Fruit fly (Drosophila melanogaster) whole organism, embryonic: ENCODE data around the gene Mrm2.

Experiments used
- C15 ChIP-seq: fragments of 200-800 bp; sonication (Bioruptor generic); IDR thresholded peaks from 3 replicates; pipeline ENCODE4 v1.3.6; 2022; ENCODE audit warnings: missing biosample characterization, missing genetic modification characterization
- CG10209 ChIP-seq: fragments of 200-800 bp; sonication (Bioruptor generic); optimal IDR thresholded peaks from 3 replicates; lab custom pipeline; 2017; ENCODE audit warnings: missing biosample characterization, mild to moderate bottlenecking, missing genetic modification characterization, missing genetic modification reagents
- CG10543 ChIP-seq: fragments of 200-800 bp; sonication (Bioruptor generic); optimal IDR thresholded peaks from 3 replicates; lab custom pipeline; 2017; ENCODE audit warnings: missing biosample characterization, mild to moderate bottlenecking, missing genetic modification characterization, moderate library complexity
- CG12769 ChIP-seq: fragments of 200-800 bp; sonication (Bioruptor generic); optimal IDR thresholded peaks from 2 replicates; lab custom pipeline; 2019; ENCODE audit warnings: missing biosample characterization, mild to moderate bottlenecking, missing genetic modification characterization, moderate library complexity
- CG13123 ChIP-seq: fragments of 200-800 bp; sonication (Bioruptor generic); optimal IDR thresholded peaks from 2 replicates; lab custom pipeline; 2016; ENCODE audit warnings: missing biosample characterization, missing genetic modification characterization
- CG13287 ChIP-seq: fragments of 200-800 bp; sonication (Bioruptor generic); IDR thresholded peaks from 2 replicates; pipeline ENCODE4 v1.3.6; 2022; ENCODE audit warnings: missing biosample characterization, missing genetic modification characterization; ENCODE audit not compliant: partially characterized antibody
- CG13296 ChIP-seq: fragments of 200-800 bp; sonication (Bioruptor generic); optimal IDR thresholded peaks from 3 replicates; lab custom pipeline; 2018; ENCODE audit warnings: missing biosample characterization, mild to moderate bottlenecking, missing genetic modification characterization
- CG13894 ChIP-seq: fragments of 200-800 bp; sonication (Bioruptor generic); optimal IDR thresholded peaks from 3 replicates; lab custom pipeline; 2018; ENCODE audit warnings: missing biosample characterization, mild to moderate bottlenecking, missing genetic modification characterization, moderate library complexity
- CG2120 ChIP-seq: fragments of 200-800 bp; sonication (Bioruptor generic); optimal IDR thresholded peaks from 3 replicates; lab custom pipeline; 2016; ENCODE audit warnings: missing biosample characterization, missing genetic modification characterization
- CG2202 ChIP-seq: fragments of 200-800 bp; sonication (Bioruptor generic); optimal IDR thresholded peaks from 2 replicates; lab custom pipeline; 2018; ENCODE audit warnings: missing biosample characterization, mild to moderate bottlenecking, missing genetic modification characterization
- CG33213 ChIP-seq: fragments of 200-800 bp; sonication (Bioruptor generic); optimal IDR thresholded peaks from 3 replicates; lab custom pipeline; 2016; ENCODE audit warnings: missing biosample characterization, missing genetic modification characterization
- CG4328 ChIP-seq: fragments of 200-800 bp; sonication (Bioruptor generic); optimal IDR thresholded peaks from 3 replicates; lab custom pipeline; 2017; ENCODE audit warnings: missing biosample characterization, missing genetic modification reagents, missing genetic modification characterization
- CG4404 ChIP-seq: fragments of 200-800 bp; sonication (Bioruptor generic); IDR thresholded peaks from 2 replicates; pipeline ENCODE4 v1.3.6; 2022; ENCODE audit warnings: missing biosample characterization, missing genetic modification characterization
- CG6254 ChIP-seq: fragments of 200-800 bp; sonication (Bioruptor generic); optimal IDR thresholded peaks from 3 replicates; lab custom pipeline; 2017; ENCODE audit warnings: mild to moderate bottlenecking, missing biosample characterization, missing genetic modification reagents, missing genetic modification characterization
- CG6683 ChIP-seq: fragments of 200-800 bp; sonication (Bioruptor generic); optimal IDR thresholded peaks from 2 replicates; lab custom pipeline; 2017; ENCODE audit warnings: missing biosample characterization, mild to moderate bottlenecking, missing genetic modification characterization, missing genetic modification reagents
- CG7556 ChIP-seq: fragments of 200-800 bp; sonication (Bioruptor generic); optimal IDR thresholded peaks from 2 replicates; lab custom pipeline; 2017; ENCODE audit warnings: missing biosample characterization, mild to moderate bottlenecking, missing genetic modification characterization
- CG7963 ChIP-seq: fragments of 200-800 bp; sonication (Bioruptor generic); IDR thresholded peaks from 3 replicates; pipeline ENCODE4 v1.3.6; 2022; ENCODE audit warnings: missing biosample characterization, missing genetic modification characterization; ENCODE audit not compliant: partially characterized antibody
- CG8388 ChIP-seq: fragments of 200-800 bp; sonication (Bioruptor generic); optimal IDR thresholded peaks from 2 replicates; lab custom pipeline; 2019; ENCODE audit warnings: missing biosample characterization, mild to moderate bottlenecking, missing genetic modification characterization, moderate library complexity
- CG8765 ChIP-seq: fragments of 200-800 bp; sonication (Bioruptor generic); IDR thresholded peaks from 2 replicates; pipeline ENCODE4 v1.3.6; 2022; ENCODE audit warnings: missing biosample characterization, missing genetic modification characterization
- CG8944 ChIP-seq: fragments of 200-800 bp; sonication (Bioruptor generic); optimal IDR thresholded peaks from 3 replicates; lab custom pipeline; 2016; ENCODE audit warnings: missing biosample characterization, missing genetic modification characterization
- Dp ChIP-seq: fragments of 200-800 bp; sonication (Bioruptor generic); optimal IDR thresholded peaks from 2 replicates; lab custom pipeline; 2018; ENCODE audit warnings: missing biosample characterization, mild to moderate bottlenecking, missing genetic modification characterization, moderate library complexity
- Eip74EF ChIP-seq, 2 experiments: fragments of 200-800 bp in 1 of 2; fragments of >200 bp in 1 of 2; sonication (Bioruptor generic) in 1 of 2; optimal IDR thresholded peaks; 2 replicates each; lab custom pipeline; 2017 to 2019; ENCODE audit warnings: missing biosample characterization in 2 of 2, missing genetic modification characterization in 2 of 2, mild to moderate bottlenecking in 1 of 2, moderate library complexity in 1 of 2
- H15 ChIP-seq: fragments of 200-800 bp; sonication (Bioruptor generic); IDR thresholded peaks from 3 replicates; pipeline ENCODE4 v1.3.6; 2022; ENCODE audit warnings: missing biosample characterization, missing genetic modification characterization
- H2.0 ChIP-seq: fragments of 200-800 bp; sonication (Bioruptor generic); IDR thresholded peaks from 2 replicates; pipeline ENCODE4 v1.3.6; 2022; ENCODE audit warnings: missing biosample characterization, missing genetic modification characterization
- HLH4C ChIP-seq: fragments of 200-800 bp; sonication (Bioruptor generic); IDR thresholded peaks from 3 replicates; pipeline ENCODE4 v1.3.6; 2022; ENCODE audit warnings: missing biosample characterization, missing genetic modification characterization; ENCODE audit not compliant: partially characterized antibody
- MBD-R2 ChIP-seq: fragments of 200-800 bp; sonication (Bioruptor generic); IDR thresholded peaks from 2 replicates; pipeline ENCODE4 v1.3.6; 2022; ENCODE audit warnings: missing biosample characterization, missing genetic modification characterization
- Oaz ChIP-seq: fragments of 200-800 bp; sonication (Bioruptor generic); IDR thresholded peaks from 2 replicates; pipeline ENCODE4 v1.3.6; 2022; ENCODE audit warnings: missing biosample characterization, missing genetic modification characterization
- Opbp ChIP-seq: fragments of 200-800 bp; sonication (Bioruptor generic); IDR thresholded peaks from 3 replicates; pipeline ENCODE4 v1.3.6; 2022; ENCODE audit warnings: missing biosample characterization, missing genetic modification characterization; ENCODE audit not compliant: partially characterized antibody
- ac ChIP-seq: fragments of 200-800 bp; sonication (Bioruptor generic); optimal IDR thresholded peaks from 3 replicates; lab custom pipeline; 2017; ENCODE audit warnings: missing biosample characterization, mild to moderate bottlenecking, missing genetic modification characterization
- az2 ChIP-seq: fragments of 200-800 bp; sonication (Bioruptor generic); optimal IDR thresholded peaks from 3 replicates; lab custom pipeline; 2016; ENCODE audit warnings: missing biosample characterization, missing genetic modification characterization
- br ChIP-seq: fragments of >200 bp; optimal IDR thresholded peaks from 2 replicates; lab custom pipeline; 2017
- bsh ChIP-seq, 2 experiments: fragments of 200-800 bp; sonication (Bioruptor generic); optimal IDR thresholded peaks; 2 replicates each; lab custom pipeline; 2017 to 2018; ENCODE audit warnings: mild to moderate bottlenecking in 2 of 2, missing biosample characterization in 2 of 2, missing genetic modification characterization in 2 of 2, moderate library complexity in 1 of 2
- cas ChIP-seq: fragments of 200-800 bp; sonication (Bioruptor generic); IDR thresholded peaks from 2 replicates; pipeline ENCODE4 v1.3.6; 2022; ENCODE audit warnings: missing biosample characterization, missing genetic modification characterization
- corto ChIP-seq: fragments of 200-800 bp; sonication (Bioruptor generic); optimal IDR thresholded peaks from 2 replicates; lab custom pipeline; 2016; ENCODE audit warnings: missing biosample characterization, mild to moderate bottlenecking, missing genetic modification characterization, moderate library complexity
- crol ChIP-seq: fragments of 200-800 bp; sonication (Bioruptor generic); IDR thresholded peaks from 2 replicates; pipeline ENCODE4 v1.3.6; 2022; ENCODE audit warnings: missing biosample characterization, missing genetic modification characterization
- dimm ChIP-seq: fragments of 200-800 bp; sonication (Bioruptor generic); IDR thresholded peaks from 2 replicates; pipeline ENCODE4 v1.3.6; 2022; ENCODE audit warnings: missing biosample characterization, missing genetic modification characterization
- exex ChIP-seq: fragments of 200-800 bp; sonication (Bioruptor generic); optimal IDR thresholded peaks from 4 replicates; lab custom pipeline; 2018; ENCODE audit warnings: missing biosample characterization, mild to moderate bottlenecking, missing genetic modification characterization, moderate library complexity
- gcm ChIP-seq: fragments of 200-800 bp; sonication (Bioruptor generic); optimal IDR thresholded peaks from 2 replicates; lab custom pipeline; 2019; ENCODE audit warnings: missing biosample characterization, mild to moderate bottlenecking, missing genetic modification characterization, moderate library complexity
- gcm2 ChIP-seq: fragments of 200-800 bp; sonication (Bioruptor generic); optimal IDR thresholded peaks from 2 replicates; lab custom pipeline; 2016; ENCODE audit warnings: missing biosample characterization, missing genetic modification characterization
- gro ChIP-seq: fragments of 200-800 bp; sonication (Bioruptor generic); optimal IDR thresholded peaks from 2 replicates; lab custom pipeline; 2016; ENCODE audit warnings: missing biosample characterization, missing genetic modification characterization
- lilli ChIP-seq: fragments of 200-800 bp; sonication (Bioruptor generic); optimal IDR thresholded peaks from 3 replicates; lab custom pipeline; 2016; ENCODE audit warnings: missing biosample characterization, missing genetic modification characterization
- org-1 ChIP-seq: fragments of 200-800 bp; sonication (Bioruptor generic); optimal IDR thresholded peaks from 2 replicates; lab custom pipeline; 2017; ENCODE audit warnings: missing biosample characterization, missing genetic modification characterization
- p53 ChIP-seq: fragments of 200-800 bp; sonication (Bioruptor generic); optimal IDR thresholded peaks from 2 replicates; lab custom pipeline; 2016; ENCODE audit warnings: missing biosample characterization, missing genetic modification characterization
- pfk ChIP-seq: fragments of 200-800 bp; sonication (Bioruptor generic); optimal IDR thresholded peaks from 2 replicates; lab custom pipeline; 2018; ENCODE audit warnings: missing biosample characterization, mild to moderate bottlenecking, missing genetic modification characterization, moderate library complexity
- ssp ChIP-seq: fragments of 200-800 bp; sonication (Bioruptor generic); IDR thresholded peaks from 2 replicates; pipeline ENCODE4 v1.3.6; 2022; ENCODE audit warnings: missing biosample characterization, missing genetic modification characterization
- tna ChIP-seq: fragments of 200-800 bp; sonication (Bioruptor generic); IDR thresholded peaks from 2 replicates; pipeline ENCODE4 v1.3.6; 2022; ENCODE audit warnings: missing biosample characterization, missing genetic modification characterization; ENCODE audit not compliant: partially characterized antibody
- trh ChIP-seq: fragments of 200-800 bp; sonication (Bioruptor generic); optimal IDR thresholded peaks from 2 replicates; lab custom pipeline; 2016; ENCODE audit warnings: missing biosample characterization, missing genetic modification characterization
- twi ChIP-seq: fragments of 200-800 bp; optimal IDR thresholded peaks from 2 replicates; lab custom pipeline; 2019; ENCODE audit warnings: missing biosample characterization, mild to moderate bottlenecking, missing genetic modification characterization, moderate library complexity
- tx ChIP-seq: fragments of 200-800 bp; sonication (Bioruptor generic); optimal IDR thresholded peaks from 2 replicates; lab custom pipeline; 2016; ENCODE audit warnings: missing biosample characterization, missing genetic modification characterization
- wdn ChIP-seq: fragments of 200-800 bp; sonication (Bioruptor generic); IDR thresholded peaks from 2 replicates; pipeline ENCODE4 v1.3.6; 2022; ENCODE audit warnings: missing biosample characterization, missing genetic modification characterization

Mrm2 gene

DNA sequence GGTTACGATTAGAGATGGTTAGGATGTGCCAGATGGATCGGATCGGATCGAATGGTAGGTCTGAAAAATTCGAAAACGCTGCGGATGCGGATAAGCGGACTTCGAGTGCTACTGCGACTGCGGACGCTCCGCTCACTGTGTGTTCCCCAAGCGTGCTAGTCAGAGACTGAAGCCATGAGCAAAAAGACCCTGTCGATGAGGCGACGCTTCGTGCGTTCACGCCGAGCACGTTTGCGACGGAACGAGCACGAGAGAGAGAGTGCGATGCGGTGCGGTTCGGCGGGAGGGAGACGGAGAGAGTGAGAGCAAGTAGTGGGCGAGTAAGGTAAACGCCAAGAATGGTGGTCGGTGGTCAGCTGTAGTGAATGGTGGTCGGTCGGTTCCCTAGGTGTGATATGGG lies 24.7 kb upstream of the Mrm2 start, which contains the start of gene bnl (continued):
- TF ChIP-seq Eip74EF (GFP tag; optimal IDR thresholded peaks at IDR 0.05; lab: Kevin White, UChicago), result peak in 1 of 2 experiments; percentile 62
- peak; percentile 18 for TF ChIP-seq CG33213 (GFP tag; lab: Kevin White, UChicago)
- TF ChIP-seq az2 (GFP tag; lab: Kevin White, UChicago), result no peak
- no peak for TF ChIP-seq CG13123 (GFP tag; lab: Kevin White, UChicago)
- peak; percentile 45 for TF ChIP-seq CG13296 (GFP tag; lab: Kevin White, UChicago)
- peak; percentile 36 for TF ChIP-seq twi
- TF ChIP-seq HLH4C (GFP tag; lab: Robert Waterston, UW), result peak; percentile 58; the same call in 1 of the 3 replicates
- peak; percentile 69 for TF ChIP-seq CG10543 (GFP tag; lab: Kevin White, UChicago)
- no peak for TF ChIP-seq cas (GFP tag; lab: Robert Waterston, UW)
- TF ChIP-seq bsh (GFP tag; optimal IDR thresholded peaks at IDR 0.05; lab: Kevin White, UChicago), result peak; percentile 11 to 29
- peak; percentile 29 for TF ChIP-seq exex (tag; lab: Kevin White, UChicago)
- TF ChIP-seq p53 (GFP tag; lab: Kevin White, UChicago), result no peak
- TF ChIP-seq corto, result no peak
- TF ChIP-seq br (lab: Kevin White, UChicago), result no peak
- TF ChIP-seq org-1 (GFP tag; lab: Kevin White, UChicago), result peak; percentile 21
- no peak for TF ChIP-seq CG4328 (GFP tag; lab: Kevin White, UChicago)
- peak; percentile 49 for TF ChIP-seq pfk (GFP tag; lab: Kevin White, UChicago)
- TF ChIP-seq CG6683 (GFP tag; lab: Kevin White, UChicago), result no peak
- peak; percentile 16 for TF ChIP-seq CG6254 (GFP tag; lab: Kevin White, UChicago)
- TF ChIP-seq crol (GFP tag; lab: Robert Waterston, UW), result peak; percentile 82
- no peak for TF ChIP-seq CG7963 (GFP tag; lab: Robert Waterston, UW)
- peak; percentile 77 for TF ChIP-seq gcm (GFP tag; lab: Kevin White, UChicago)
- TF ChIP-seq Opbp (GFP tag; lab: Robert Waterston, UW), result peak; percentile 75; the same call in 2 of the 3 replicates
- peak; percentile 33 for TF ChIP-seq lilli (GFP tag; lab: Kevin White, UChicago)
- no peak for TF ChIP-seq CG4404 (GFP tag; lab: Robert Waterston, UW)
- peak; percentile 15 for TF ChIP-seq CG10209 (GFP tag; lab: Kevin White, UChicago)
- no peak for TF ChIP-seq Dp
- TF ChIP-seq CG13894 (tag; lab: Kevin White, UChicago), result peak; percentile 84
- no peak for TF ChIP-seq trh (GFP tag; lab: Kevin White, UChicago)
- TF ChIP-seq wdn, result peak; percentile 19; the same call in 1 of the 2 replicates
- TF ChIP-seq tx (GFP tag; lab: Kevin White, UChicago), result no peak
- TF ChIP-seq gro (GFP tag; lab: Kevin White, UChicago), result peak; percentile 66
- TF ChIP-seq tna, result peak; percentile 60; the same call in 1 of the 2 replicates
- TF ChIP-seq MBD-R2 (GFP tag; lab: Robert Waterston, UW), result peak; percentile 22; the same call in 1 of the 2 replicates
- no peak for TF ChIP-seq ssp (GFP tag; lab: Robert Waterston, UW)
- peak; percentile 63 for TF ChIP-seq CG13287
- TF ChIP-seq CG8388 (GFP tag; lab: Kevin White, UChicago), result peak; percentile 12
- peak; percentile 86 for TF ChIP-seq CG12769
- TF ChIP-seq H15 (GFP tag; lab: Robert Waterston, UW), result peak; percentile 26; the same call in 1 of the 3 replicates
- 0 out of 2 replicates have a peak, but pooled peaks have one; percentile 28 for TF ChIP-seq Oaz (GFP tag; lab: Robert Waterston, UW)
- TF ChIP-seq H2.0 (GFP tag; lab: Robert Waterston, UW), result 0 out of 2 replicates have a peak, but pooled peaks have one; percentile 30
- no peak for TF ChIP-seq C15 (GFP tag; lab: Robert Waterston, UW)
- no peak for TF ChIP-seq CG2202 (tag; lab: Kevin White, UChicago)
- no peak for TF ChIP-seq CG7556 (GFP tag; lab: Kevin White, UChicago)
- no peak for TF ChIP-seq CG8944 (GFP tag; lab: Kevin White, UChicago)
- TF ChIP-seq ac (GFP tag; lab: Kevin White, UChicago), result peak; percentile 44
- no peak for TF ChIP-seq dimm (GFP tag; lab: Robert Waterston, UW)
- peak; percentile 21 for TF ChIP-seq CG2120 (GFP tag; lab: Kevin White, UChicago)
- TF ChIP-seq gcm2 (GFP tag; lab: Kevin White, UChicago), result no peak
- TF ChIP-seq CG8765, result 0 out of 2 replicates have a peak, but pooled peaks have one; percentile 19
